ENCODE assay signal across 2 fruit fly cellular contexts in genomic region chr3L:6706723-6707591, dm6.
A peak's percentile ranks its signal among the peaks of the same experiment; 100 is the strongest.
TF ChIP-seq lines count a peak whose summit lies in the region.

No protein-coding gene starts in this region.

- TF ChIP-seq CTCF in whole organism, embryonic (GFP tag; optimal IDR thresholded peaks at IDR 0.05; lab: Kevin White, UChicago), result no peak

TF ChIP-seq in whole organism, embryonic, 481 proteins besides CTCF, POLR2A, EP300 and RAD21 (continues in another document):
- TF ChIP-seq CG8765 (GFP tag; IDR thresholded peaks at IDR 0.05; lab: Robert Waterston, UW) (no peak), Xrp1 (GFP tag; IDR thresholded peaks at IDR 0.05; lab: Robert Waterston, UW) (no peak), cwo (GFP tag; optimal IDR thresholded peaks at IDR 0.05; lab: Kevin White, UChicago) (peak; percentile 10), danr (GFP tag; IDR thresholded peaks at IDR 0.05; lab: Robert Waterston, UW) (0 out of 2 replicates have a peak, but pooled peaks have one; percentile 41), Hr51 (GFP tag; optimal IDR thresholded peaks at IDR 0.05; lab: Kevin White, UChicago) (peak in 1 of 2 experiments; percentile 43), tup (GFP tag; optimal IDR thresholded peaks at IDR 0.05; lab: Kevin White, UChicago) (no peak), tgo (GFP tag; IDR thresholded peaks at IDR 0.05; lab: Robert Waterston, UW) (0 out of 3 replicates have a peak, but pooled peaks have one; percentile 30), lilli (GFP tag; optimal IDR thresholded peaks at IDR 0.05; lab: Kevin White, UChicago) (peak; percentile 13), mld (GFP tag; IDR thresholded peaks at IDR 0.05; lab: Robert Waterston, UW; ENCODE audit: partially characterized antibody) (no peak), YL-1 (GFP tag; optimal IDR thresholded peaks at IDR 0.05; lab: Kevin White, UChicago) (no peak), Sox102F (GFP tag; optimal IDR thresholded peaks at IDR 0.05; lab: Kevin White, UChicago) (peak; percentile 53), CG13424 (tag; optimal IDR thresholded peaks at IDR 0.05; lab: Kevin White, UChicago) (peak; percentile 51), hth (optimal IDR thresholded peaks at IDR 0.05; lab: Kevin White, UChicago) (no peak), CG9932 (GFP tag; IDR thresholded peaks at IDR 0.05; lab: Robert Waterston, UW) (peak; percentile 52; the same call in 1 of the 2 replicates), CG12769 (tag; optimal IDR thresholded peaks at IDR 0.05; lab: Kevin White, UChicago) (peak; percentile 71), eve (GFP tag; optimal IDR thresholded peaks at IDR 0.05; lab: Kevin White, UChicago) (peak in 1 of 2 experiments; percentile 15), Awh (GFP tag; IDR thresholded peaks at IDR 0.05; lab: Robert Waterston, UW) (no peak), gem (tag; optimal IDR thresholded peaks at IDR 0.05; lab: Kevin White, UChicago) (peak; percentile 48), CG18476 (GFP tag; optimal IDR thresholded peaks at IDR 0.05; lab: Kevin White, UChicago) (no peak), dmrt99B (tag; optimal IDR thresholded peaks at IDR 0.05; lab: Kevin White, UChicago) (peak; percentile 36), lbe (GFP tag; optimal IDR thresholded peaks at IDR 0.05; lab: Kevin White, UChicago) (no peak), CG16813 (GFP tag; IDR thresholded peaks at IDR 0.05; lab: Robert Waterston, UW; ENCODE audit: partially characterized antibody) (no peak), phol (tag; optimal IDR thresholded peaks at IDR 0.05; lab: Kevin White, UChicago) (peak; percentile 33), CG17186 (GFP tag; optimal IDR thresholded peaks at IDR 0.05; lab: Kevin White, UChicago) (no peak), sens (GFP tag; lab: Kevin White, UChicago) (peak; percentile 47), CG2129 (GFP tag; IDR thresholded peaks at IDR 0.05; lab: Robert Waterston, UW; ENCODE audit: partially characterized antibody) (no peak), CG14860 (GFP tag; IDR thresholded peaks at IDR 0.05; lab: Robert Waterston, UW; ENCODE audit: partially characterized antibody) (no peak), vvl (GFP tag; IDR thresholded peaks at IDR 0.05; lab: Robert Waterston, UW) (no peak), sr (GFP tag; IDR thresholded peaks at IDR 0.05; lab: Robert Waterston, UW) (peak; percentile 99), Oli (tag; optimal IDR thresholded peaks at IDR 0.05; lab: Kevin White, UChicago) (peak; percentile 13), esg (GFP tag; conservative IDR thresholded peaks at IDR 0.05; lab: Robert Waterston, UW) (peak; percentile 11; the same call in 1 of the 2 replicates), hkb (optimal IDR thresholded peaks at IDR 0.05; lab: Kevin White, UChicago) (no peak), hkb (GFP tag; IDR thresholded peaks at IDR 0.05; lab: Robert Waterston, UW) (no peak), bowl (GFP tag; IDR thresholded peaks at IDR 0.05; lab: Robert Waterston, UW) (no peak), CG4328 (GFP tag; optimal IDR thresholded peaks at IDR 0.05; lab: Kevin White, UChicago) (peak; percentile 42), Hsf (GFP tag; optimal IDR thresholded peaks at IDR 0.05; lab: Kevin White, UChicago) (peak; percentile 7), CG6254 (GFP tag; optimal IDR thresholded peaks at IDR 0.05; lab: Kevin White, UChicago) (no peak), Dll (GFP tag; IDR thresholded peaks at IDR 0.05; lab: Robert Waterston, UW; ENCODE audit: partially characterized antibody) (no peak), CG2678 (tag; optimal IDR thresholded peaks at IDR 0.05; lab: Kevin White, UChicago) (peak; percentile 48), CG9817 (tag; optimal IDR thresholded peaks at IDR 0.05; lab: Kevin White, UChicago) (peak; percentile 19), dan (GFP tag; IDR thresholded peaks at IDR 0.05; lab: Robert Waterston, UW) (no peak), CG32532 (GFP tag; IDR thresholded peaks at IDR 0.05; lab: Robert Waterston, UW) (0 out of 2 replicates have a peak, but pooled peaks have one; percentile 12), NfI (GFP tag; optimal IDR thresholded peaks at IDR 0.05; lab: Kevin White, UChicago) (peak; percentile 30), CG3726 (GFP tag; IDR thresholded peaks at IDR 0.05; lab: Robert Waterston, UW) (no peak), CG6765 (GFP tag; optimal IDR thresholded peaks at IDR 0.05; lab: Kevin White, UChicago) (peak; percentile 22)

TF ChIP-seq in whole organism, wandering third instar larva, 38 proteins besides CTCF, POLR2A, EP300 and RAD21:
- TF ChIP-seq dsf (GFP tag; optimal IDR thresholded peaks at IDR 0.05; lab: Kevin White, UChicago; ENCODE audit: borderline replicate concordance) (no peak), brk (GFP tag; optimal IDR thresholded peaks at IDR 0.05; lab: Kevin White, UChicago) (no peak), br (GFP tag; optimal IDR thresholded peaks at IDR 0.05; lab: Kevin White, UChicago) (peak; percentile 10)
TF ChIP-seq in whole organism, wandering third instar larva: peak in this region for 1.

Comparison
In these comparisons a context has a peak if more than half of its experiments do, and no peak if none do; other contexts are left out.
1. Of the 10 proteins assayed by ChIP-seq in both whole organism, embryonic and whole organism, wandering third instar larva: peak only in whole organism, embryonic: none; only in whole organism, wandering third instar larva: br; in both: none; in neither: 9.